Worm (Caenorhabditis elegans) whole organism, young adult: ENCODE data around the gene T10B5.10.

ENCODE experiments used
- B0336.3 ChIP-seq: fragments of 200-800 bp; sonication (Bioruptor generic); IDR thresholded peaks from 2 replicates; pipeline ENCODE4 v1.3.6; 2022; ENCODE audit warnings: missing genetic modification characterization, missing compliant biosample characterization
- C06A6.2 ChIP-seq: fragments of 200-800 bp; sonication (Bioruptor generic); conservative IDR thresholded peaks from 2 replicates; pipeline ENCODE4 v1.3.6; 2022; ENCODE audit warnings: missing genetic modification characterization, missing compliant biosample characterization
- C17E4.6 ChIP-seq: fragments of 200-800 bp; sonication (Bioruptor generic); IDR thresholded peaks from 2 replicates; pipeline ENCODE4 v1.3.6; 2022; ENCODE audit warnings: missing genetic modification reagents, missing genetic modification characterization, missing compliant biosample characterization
- D2030.7 ChIP-seq: fragments of 200-800 bp; sonication (Bioruptor generic); IDR thresholded peaks from 2 replicates; pipeline ENCODE4 v1.3.6; 2022; ENCODE audit warnings: missing genetic modification reagents, missing genetic modification characterization, missing compliant biosample characterization
- F33H1.4 ChIP-seq: fragments of 200-800 bp; sonication (Bioruptor generic); IDR thresholded peaks from 2 replicates; pipeline ENCODE4 v1.3.6; 2022; ENCODE audit warnings: missing genetic modification reagents, missing genetic modification characterization, missing compliant biosample characterization
- F55B11.4 ChIP-seq: sonication (generic microtip); optimal IDR thresholded peaks from 2 replicates; lab custom pipeline; 2016; ENCODE audit warnings: missing compliant biosample characterization, missing genetic modification characterization, borderline replicate concordance; ENCODE audit not compliant: insufficient read depth
- F57C9.4 ChIP-seq: sonication (generic microtip); optimal IDR thresholded peaks from 2 replicates; lab custom pipeline; 2017; ENCODE audit warnings: mild to moderate bottlenecking, missing genetic modification characterization, missing compliant biosample characterization
- K11D2.4 ChIP-seq: fragments of 200-800 bp; sonication (Bioruptor generic); IDR thresholded peaks from 2 replicates; pipeline ENCODE4 v1.3.6; 2022; ENCODE audit warnings: missing genetic modification reagents, missing genetic modification characterization, missing compliant biosample characterization
- Y53G8AR.9 ChIP-seq: fragments of 200-800 bp; sonication (Bioruptor generic); conservative IDR thresholded peaks from 2 replicates; pipeline ENCODE4 v1.3.6; 2022; ENCODE audit warnings: missing genetic modification reagents, missing genetic modification characterization, missing compliant biosample characterization
- Y56A3A.18 ChIP-seq: fragments of 200-800 bp; sonication (Bioruptor generic); IDR thresholded peaks from 2 replicates; pipeline ENCODE4 v1.3.6; 2022; ENCODE audit warnings: missing genetic modification reagents, missing genetic modification characterization, missing compliant biosample characterization
- Y79H2A.3 ChIP-seq: fragments of 200-800 bp; sonication (Bioruptor generic); conservative IDR thresholded peaks from 2 replicates; pipeline ENCODE4 v1.3.6; 2022; ENCODE audit warnings: missing genetic modification reagents, missing genetic modification characterization, missing compliant biosample characterization
- Y95B8A.8 ChIP-seq: fragments of 200-800 bp; sonication (Bioruptor generic); IDR thresholded peaks from 2 replicates; pipeline ENCODE4 v1.3.6; 2022; ENCODE audit warnings: missing genetic modification reagents, missing genetic modification characterization, missing compliant biosample characterization
- ZK185.1 ChIP-seq: sonication (generic microtip); optimal IDR thresholded peaks from 2 replicates; lab custom pipeline; 2016; ENCODE audit warnings: mild to moderate bottlenecking, missing genetic modification characterization, missing compliant biosample characterization; ENCODE audit not compliant: poor library complexity, severe bottlenecking
- aptf-2 ChIP-seq: fragments of 200-800 bp; sonication (Bioruptor generic); conservative IDR thresholded peaks from 2 replicates; pipeline ENCODE4 v1.3.6; 2022; ENCODE audit warnings: missing genetic modification reagents, missing genetic modification characterization, missing compliant biosample characterization
- athp-1 ChIP-seq: sonication (generic microtip); optimal IDR thresholded peaks from 2 replicates; lab custom pipeline; 2017; ENCODE audit warnings: mild to moderate bottlenecking, missing genetic modification characterization, missing compliant biosample characterization
- attf-6 ChIP-seq: fragments of 200-800 bp; sonication (Bioruptor generic); IDR thresholded peaks from 2 replicates; pipeline ENCODE4 v1.3.6; 2022; ENCODE audit warnings: missing genetic modification reagents, missing genetic modification characterization, missing compliant biosample characterization
- bed-1 ChIP-seq: fragments of 200-800 bp; sonication (Bioruptor generic); IDR thresholded peaks from 2 replicates; pipeline ENCODE4 v1.3.6; 2022; ENCODE audit warnings: missing genetic modification reagents, missing genetic modification characterization, missing compliant biosample characterization
- cebp-2 ChIP-seq: fragments of 200-800 bp; sonication (Bioruptor generic); IDR thresholded peaks from 2 replicates; pipeline ENCODE4 v1.3.6; 2022; ENCODE audit warnings: missing genetic modification characterization, missing compliant biosample characterization
- ceh-100 ChIP-seq: fragments of 200-800 bp; sonication (Bioruptor generic); IDR thresholded peaks from 2 replicates; pipeline ENCODE4 v1.3.6; 2022; ENCODE audit warnings: missing genetic modification reagents, missing genetic modification characterization, missing compliant biosample characterization
- ceh-40 ChIP-seq: fragments of 200-800 bp; sonication (Bioruptor generic); IDR thresholded peaks from 2 replicates; pipeline ENCODE4 v1.3.6; 2022; ENCODE audit warnings: missing genetic modification characterization, missing compliant biosample characterization
- ceh-91 ChIP-seq: fragments of 200-800 bp; sonication (Bioruptor generic); IDR thresholded peaks from 2 replicates; pipeline ENCODE4 v1.3.6; 2022; ENCODE audit warnings: missing genetic modification reagents, missing genetic modification characterization, missing compliant biosample characterization
- chd-7 ChIP-seq: sonication (generic microtip); optimal IDR thresholded peaks from 2 replicates; lab custom pipeline; 2016; ENCODE audit warnings: mild to moderate bottlenecking, missing genetic modification characterization, moderate library complexity, missing compliant biosample characterization
- dox-1 ChIP-seq: fragments of 200-800 bp; sonication (Bioruptor generic); IDR thresholded peaks from 2 replicates; pipeline ENCODE4 v1.3.6; 2022; ENCODE audit warnings: missing genetic modification reagents, missing genetic modification characterization, missing compliant biosample characterization
- dpl-1 ChIP-seq: fragments of 150-350 bp; optimal IDR thresholded peaks from 2 replicates; lab custom pipeline; 2014; ENCODE audit warnings: missing biosample characterization, missing genetic modification reagents, missing genetic modification characterization
- efl-1 ChIP-seq: fragments of 150-350 bp; optimal IDR thresholded peaks from 2 replicates; lab custom pipeline; 2014; ENCODE audit warnings: missing biosample characterization, missing genetic modification reagents, missing genetic modification characterization
- egrh-3 ChIP-seq: fragments of 200-800 bp; sonication (Bioruptor generic); IDR thresholded peaks from 2 replicates; pipeline ENCODE4 v1.3.6; 2022; ENCODE audit warnings: missing genetic modification reagents, missing genetic modification characterization, missing compliant biosample characterization
- ets-4 ChIP-seq: fragments of 200-800 bp; sonication (Bioruptor generic); optimal IDR thresholded peaks from 2 replicates; lab custom pipeline; 2018; ENCODE audit warnings: mild to moderate bottlenecking, missing genetic modification characterization, missing compliant biosample characterization
- fkh-3 ChIP-seq: sonication (generic microtip); optimal IDR thresholded peaks from 2 replicates; lab custom pipeline; 2016; ENCODE audit warnings: mild to moderate bottlenecking, missing genetic modification characterization, missing compliant biosample characterization
- hmg-1.2 ChIP-seq: fragments of 200-800 bp; sonication (Bioruptor generic); IDR thresholded peaks from 2 replicates; pipeline ENCODE4 v1.3.6; 2022; ENCODE audit warnings: missing genetic modification reagents, missing genetic modification characterization, missing compliant biosample characterization
- lag-1 ChIP-seq: fragments of 200-800 bp; sonication (Bioruptor generic); IDR thresholded peaks from 2 replicates; pipeline ENCODE4 v1.3.6; 2022; ENCODE audit warnings: missing genetic modification reagents, missing genetic modification characterization, missing compliant biosample characterization
- lin-26 ChIP-seq: fragments of 200-800 bp; sonication (Bioruptor generic); IDR thresholded peaks from 2 replicates; pipeline ENCODE4 v1.3.6; 2022; ENCODE audit warnings: missing genetic modification reagents, missing genetic modification characterization, missing compliant biosample characterization
- lin-54 ChIP-seq: fragments of 200-800 bp; sonication (Bioruptor generic); optimal IDR thresholded peaks from 2 replicates; lab custom pipeline; 2018; ENCODE audit warnings: mild to moderate bottlenecking, missing genetic modification characterization, missing compliant biosample characterization
- lsl-1 ChIP-seq: fragments of 200-800 bp; sonication (Bioruptor generic); optimal IDR thresholded peaks from 2 replicates; lab custom pipeline; 2018; ENCODE audit warnings: mild to moderate bottlenecking, missing genetic modification characterization, moderate library complexity, missing compliant biosample characterization
- madf-10 ChIP-seq: sonication (generic microtip); optimal IDR thresholded peaks from 2 replicates; lab custom pipeline; 2016; ENCODE audit warnings: mild to moderate bottlenecking, missing genetic modification characterization, missing compliant biosample characterization
- madf-3 ChIP-seq: fragments of 200-800 bp; sonication (Bioruptor generic); IDR thresholded peaks from 2 replicates; pipeline ENCODE4 v1.3.6; 2022; ENCODE audit warnings: missing genetic modification reagents, missing genetic modification characterization, missing compliant biosample characterization
- mcd-1 ChIP-seq: fragments of 200-800 bp; sonication (Bioruptor generic); IDR thresholded peaks from 2 replicates; pipeline ENCODE4 v1.3.6; 2022; ENCODE audit warnings: missing genetic modification reagents, missing genetic modification characterization, missing compliant biosample characterization
- nhr-120 ChIP-seq: fragments of 200-800 bp; sonication (Bioruptor generic); IDR thresholded peaks from 2 replicates; pipeline ENCODE4 v1.3.6; 2022; ENCODE audit warnings: missing genetic modification characterization, missing compliant biosample characterization
- nhr-80 ChIP-seq: sonication (generic microtip); optimal IDR thresholded peaks from 2 replicates; lab custom pipeline; 2016; ENCODE audit warnings: missing genetic modification characterization, missing compliant biosample characterization
- nhr-90 ChIP-seq: sonication (generic microtip); optimal IDR thresholded peaks from 2 replicates; lab custom pipeline; 2016; ENCODE audit warnings: missing genotype, mild to moderate bottlenecking, missing genetic modification characterization, missing compliant biosample characterization
- rcor-1 ChIP-seq: fragments of 200-800 bp; sonication (Bioruptor generic); IDR thresholded peaks from 2 replicates; pipeline ENCODE4 v1.3.6; 2022; ENCODE audit warnings: missing genetic modification reagents, missing genetic modification characterization, missing compliant biosample characterization
- sea-2 ChIP-seq: fragments of 200-800 bp; sonication (Bioruptor generic); IDR thresholded peaks from 2 replicates; pipeline ENCODE4 v1.3.6; 2022; ENCODE audit warnings: missing genetic modification characterization, missing compliant biosample characterization
- somi-1 ChIP-seq: fragments of 200-800 bp; sonication (Bioruptor generic); optimal IDR thresholded peaks from 2 replicates; lab custom pipeline; 2018; ENCODE audit warnings: mild to moderate bottlenecking, missing genetic modification characterization, missing compliant biosample characterization
- sptf-2 ChIP-seq: fragments of 200-800 bp; sonication (Bioruptor generic); optimal IDR thresholded peaks from 2 replicates; lab custom pipeline; 2018; ENCODE audit warnings: mild to moderate bottlenecking, missing genetic modification characterization, missing compliant biosample characterization
- tbp1 ChIP-seq: fragments of 200-800 bp; sonication (Bioruptor generic); optimal IDR thresholded peaks from 2 replicates; lab custom pipeline; 2018; ENCODE audit warnings: mild to moderate bottlenecking, missing genetic modification characterization, missing compliant biosample characterization
- unc-62 ChIP-seq: fragments of 150-350 bp; optimal IDR thresholded peaks from 2 replicates; lab custom pipeline; 2014; ENCODE audit warnings: missing biosample characterization, missing genetic modification reagents, missing genetic modification characterization
- ztf-18 ChIP-seq: sonication (generic microtip); optimal IDR thresholded peaks from 2 replicates; lab custom pipeline; 2016; ENCODE audit warnings: missing genotype, mild to moderate bottlenecking, missing genetic modification characterization, missing compliant biosample characterization
- ztf-28 ChIP-seq: fragments of 200-800 bp; sonication (Bioruptor generic); IDR thresholded peaks from 2 replicates; pipeline ENCODE4 v1.3.6; 2022; ENCODE audit warnings: missing genetic modification reagents, missing genetic modification characterization, missing compliant biosample characterization

Gene T10B5.10

ce11 chrV:1871768-1872296 is 15.8 kb upstream of the T10B5.10 start, which contains the start of the genes T10B5.4 and cct-7 (continued):
- peak; percentile 75; the same call in 1 of the 2 replicates for TF ChIP-seq K11D2.4 (GFP tag; lab: Robert Waterston, UW)
- peak; percentile 57 for TF ChIP-seq somi-1 (GFP tag; lab: Kevin White, UChicago)
- TF ChIP-seq Y56A3A.18 (GFP tag; lab: Robert Waterston, UW) = no peak
- peak; percentile 69; the same call in 1 of the 2 replicates for TF ChIP-seq lin-26 (GFP tag; lab: Robert Waterston, UW)
- peak; percentile 85 for TF ChIP-seq aptf-2
- TF ChIP-seq unc-62 (GFP tag; lab: Kevin White, UChicago) = peak; percentile 58
- TF ChIP-seq sea-2 (GFP tag; lab: Robert Waterston, UW) = no peak
- no peak for TF ChIP-seq F57C9.4 (tag; lab: Kevin White, UChicago)
- no peak for TF ChIP-seq fkh-3 (tag; lab: Kevin White, UChicago)
- TF ChIP-seq lag-1 (GFP tag; lab: Robert Waterston, UW) = no peak
- peak; percentile 72 for TF ChIP-seq egrh-3 (GFP tag; lab: Robert Waterston, UW)
- TF ChIP-seq lsl-1 (GFP tag; lab: Kevin White, UChicago) = peak; percentile 65
- TF ChIP-seq C17E4.6 (GFP tag; lab: Robert Waterston, UW) = 0 out of 2 replicates have a peak, but pooled peaks have one; percentile 30
- TF ChIP-seq rcor-1 (GFP tag; lab: Robert Waterston, UW) = peak; percentile 75
- TF ChIP-seq F55B11.4 (tag; lab: Kevin White, UChicago) = no peak
- no peak for TF ChIP-seq Y79H2A.3 (GFP tag; lab: Robert Waterston, UW)
- no peak for TF ChIP-seq cebp-2 (GFP tag; lab: Robert Waterston, UW)
- TF ChIP-seq Y95B8A.8 = no peak
- peak; percentile 70 for TF ChIP-seq nhr-80 (tag; lab: Kevin White, UChicago)
- TF ChIP-seq bed-1 (GFP tag; lab: Robert Waterston, UW) = 0 out of 2 replicates have a peak, but pooled peaks have one; percentile 31
- peak; percentile 99 for TF ChIP-seq madf-3 (GFP tag; lab: Robert Waterston, UW)
- peak; percentile 59 for TF ChIP-seq madf-10 (tag; lab: Kevin White, UChicago)
- TF ChIP-seq nhr-120 (GFP tag; lab: Robert Waterston, UW) = no peak
- no peak for TF ChIP-seq ceh-40 (GFP tag; lab: Robert Waterston, UW)
- peak; percentile 1 for TF ChIP-seq nhr-90 (tag; lab: Kevin White, UChicago)

- TF ChIP-seq chd-7 (no peak), athp-1 (tag; lab: Kevin White, UChicago) (no peak), ceh-100 (GFP tag; lab: Robert Waterston, UW) (peak; percentile 88), ets-4 (no peak), Y79H2A.3 (GFP tag; lab: Robert Waterston, UW) (peak; percentile 43; the same call in 1 of the 2 replicates), ztf-28 (peak; percentile 79; the same call in 1 of the 2 replicates), C06A6.2 (GFP tag; lab: Robert Waterston, UW) (no peak), tbp1 (GFP tag; lab: Kevin White, UChicago) (peak; percentile 29), dox-1 (GFP tag; lab: Robert Waterston, UW) (peak; percentile 74), lin-54 (GFP tag; lab: Kevin White, UChicago) (peak; percentile 38), D2030.7 (peak; percentile 82), attf-6 (peak; percentile 34; the same call in 1 of the 2 replicates), sptf-2 (GFP tag; lab: Kevin White, UChicago) (peak; percentile 34), F33H1.4 (GFP tag; lab: Robert Waterston, UW) (peak; percentile 74), C17E4.6 (GFP tag; lab: Robert Waterston, UW) (peak; percentile 63; the same call in 1 of the 2 replicates), B0336.3 (GFP tag; lab: Robert Waterston, UW) (peak; percentile 65), lsl-1 (GFP tag; lab: Kevin White, UChicago) (peak; percentile 79), Y53G8AR.9 (GFP tag; lab: Robert Waterston, UW) (peak; percentile 67; the same call in 1 of the 2 replicates), dpl-1 (peak; percentile 27), efl-1 (GFP tag; lab: Kevin White, UChicago) (peak; percentile 51), hmg-1.2 (GFP tag; lab: Robert Waterston, UW) (peak; percentile 12), ceh-91 (peak; percentile 78), ZK185.1 (no peak), mcd-1 (GFP tag; lab: Robert Waterston, UW) (peak; percentile 25; the same call in 1 of the 2 replicates), ztf-18 (tag; lab: Kevin White, UChicago) (peak; percentile 86), bed-1 (GFP tag; lab: Robert Waterston, UW) (no peak)
These were observed 14.5 kb upstream of the T10B5.10 start for ce11 chrV:1870515-1870940.
